Worm (Caenorhabditis elegans): ENCODE measurements around the gene ctns-1.
A peak's percentile ranks its signal among the peaks of the same experiment; 100 is the strongest.

DNA sequence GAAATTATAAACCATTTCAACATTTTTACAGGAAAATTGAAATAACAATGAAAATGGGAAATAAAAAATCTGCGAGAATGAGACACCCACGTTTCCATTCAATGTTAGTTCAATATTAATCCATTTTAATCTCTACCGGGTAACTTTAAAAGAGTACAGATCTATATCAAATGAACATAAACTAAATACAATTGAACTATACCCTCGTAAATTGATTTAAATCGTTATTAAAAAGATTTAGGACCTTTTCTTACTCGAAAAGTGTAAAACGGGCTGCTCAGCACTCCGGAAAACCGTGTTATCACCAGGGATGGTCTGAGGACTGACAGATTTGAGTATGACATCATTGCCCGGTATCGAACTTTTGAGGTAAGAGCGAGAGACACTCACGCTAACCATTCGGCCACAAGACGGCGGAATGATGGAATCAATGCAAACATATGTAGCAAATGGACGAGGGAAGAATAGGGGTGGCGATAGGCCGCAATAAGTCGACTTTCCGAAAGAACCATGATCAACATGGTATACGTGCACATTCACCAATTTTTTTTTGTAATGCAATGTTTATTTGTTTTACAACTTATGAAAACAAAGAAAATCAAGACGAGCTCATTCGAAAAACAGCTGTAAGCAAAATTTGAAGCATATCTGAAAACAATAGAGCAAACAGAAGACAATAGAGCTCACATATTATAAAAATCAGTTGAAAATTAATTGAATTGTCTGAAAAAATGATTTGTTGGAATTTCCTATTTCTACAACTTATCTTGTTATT, 29.6 kb downstream of the ctns-1 start, which contains the start of the genes chst-1 and C41C4.9:
- TF ChIP-seq scrt-1 (GFP tag; IDR thresholded peaks at IDR 0.05) (peak; percentile 94), tbx-11 (GFP tag; IDR thresholded peaks at IDR 0.05) (peak; percentile 95), ama-1 (optimal IDR thresholded peaks at IDR 0.05) (no peak), hmg-4 (GFP tag; optimal IDR thresholded peaks at IDR 0.05) (peak; percentile 98), sea-1 (GFP tag; conservative IDR thresholded peaks at IDR 0.05) (peak; percentile 96), hmbx-1 (tag; optimal IDR thresholded peaks at IDR 0.05) (peak; percentile 79), tra-4 (tag; optimal IDR thresholded peaks at IDR 0.05) (peak; percentile 80), B0310.2 (tag; optimal IDR thresholded peaks at IDR 0.05) (peak; percentile 92), ceh-36 (tag; optimal IDR thresholded peaks at IDR 0.05) (peak; percentile 94), tbx-37 (GFP tag; conservative IDR thresholded peaks at IDR 0.05) (peak; percentile 90), hnd-1 (tag; optimal IDR thresholded peaks at IDR 0.05) (peak; percentile 88), pes-1 (GFP tag; IDR thresholded peaks at IDR 0.05) (no peak; the same call in 1 of the 2 replicates), flt-1 (GFP tag; IDR thresholded peaks at IDR 0.05) (peak; percentile 96)

Data from whole organism, early embryonic.